Worm (Caenorhabditis elegans): ENCODE results near the gene ppm-1.G.

ppm-1.G gene

DNA sequence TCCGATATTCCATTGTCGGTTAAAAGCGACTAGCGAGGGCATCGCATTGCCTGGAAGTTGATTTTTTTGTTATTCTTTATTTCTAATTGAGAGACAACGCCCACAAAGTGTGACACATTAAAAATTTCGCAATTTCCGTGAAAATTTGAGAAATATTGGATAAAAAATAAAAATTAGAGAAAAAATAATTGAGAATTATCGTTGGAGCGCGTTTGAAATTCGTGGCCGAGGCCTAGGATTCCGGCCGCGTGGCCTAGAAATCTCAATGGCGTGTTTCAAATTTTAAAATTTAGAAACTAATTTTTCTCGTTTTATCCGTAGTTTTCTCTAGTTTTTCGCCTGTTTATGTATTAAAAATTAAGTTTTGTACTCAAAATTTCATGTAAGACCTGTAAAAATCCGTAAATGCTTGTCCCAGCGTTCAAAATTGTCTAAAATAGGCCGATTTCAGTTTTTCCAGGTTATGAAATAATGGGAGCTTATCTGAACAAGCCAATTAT is at the start of gene ppm-1.G, which contains the start of gene dagl-2:
Gene ppm-1.G, plus strand, starts transcription at position 450 of the 500 bp plus-strand sequence.
Gene dagl-2, minus strand, starts transcription at position 52 of the 500 bp plus-strand sequence.
- TF ChIP-seq dao-5 (tag; optimal IDR thresholded peaks at IDR 0.05) (no peak), W03F9.2 (tag; optimal IDR thresholded peaks at IDR 0.05) (peak; percentile 82), him-1 (tag; optimal IDR thresholded peaks at IDR 0.05) (no peak)

DNA sequence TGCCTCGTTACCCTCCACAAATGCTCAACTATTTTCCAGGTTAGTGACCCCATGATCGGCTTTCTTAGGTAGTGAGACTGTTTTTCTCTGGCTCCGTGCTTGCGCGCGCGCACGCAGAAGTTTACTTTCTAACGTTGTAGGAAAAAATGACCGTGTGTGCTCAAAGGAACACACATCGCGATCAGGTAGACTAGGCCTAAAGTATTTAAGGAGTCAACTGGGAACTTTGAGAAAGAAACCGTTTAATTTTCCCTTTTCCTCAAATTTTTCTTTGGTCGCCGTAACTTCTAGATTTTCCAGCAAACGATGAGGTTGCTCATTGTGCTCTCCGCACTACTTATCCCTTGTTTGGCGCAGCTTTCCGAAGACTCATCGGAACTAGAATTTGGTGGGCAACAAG is 43.1 kb upstream of the ppm-1.G start, which contains the start of gene idpp-1:
Gene idpp-1, plus strand, starts transcription at position 301 of the 400 bp plus-strand sequence.
- TF ChIP-seq him-1 (tag; optimal IDR thresholded peaks at IDR 0.05): no peak
- no peak for TF ChIP-seq W03F9.2 (tag; optimal IDR thresholded peaks at IDR 0.05)
- no peak for TF ChIP-seq dao-5 (tag; optimal IDR thresholded peaks at IDR 0.05)

DNA sequence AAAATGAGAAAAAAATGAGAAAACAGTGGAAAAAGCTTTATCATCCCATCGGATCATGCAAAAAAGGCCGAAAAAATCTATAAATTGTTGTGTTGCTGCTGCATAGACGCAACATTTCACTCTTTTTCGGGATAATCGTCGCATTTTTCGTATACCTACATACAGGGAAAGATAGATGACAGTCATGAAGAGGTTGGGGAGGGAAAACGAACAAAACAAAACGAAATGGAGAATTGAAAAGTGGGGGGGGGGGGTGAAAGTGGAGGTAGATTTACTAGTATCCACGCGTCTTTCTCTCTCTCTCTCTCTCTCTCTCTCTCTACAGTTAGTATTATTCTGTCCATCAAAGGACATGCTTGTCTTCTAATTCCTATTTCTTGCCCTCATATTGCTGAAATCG is 39.0 kb upstream of the ppm-1.G start:
- TF ChIP-seq dao-5 (tag; optimal IDR thresholded peaks at IDR 0.05) (no peak), W03F9.2 (tag; optimal IDR thresholded peaks at IDR 0.05) (no peak), him-1 (tag; optimal IDR thresholded peaks at IDR 0.05) (no peak)

DNA sequence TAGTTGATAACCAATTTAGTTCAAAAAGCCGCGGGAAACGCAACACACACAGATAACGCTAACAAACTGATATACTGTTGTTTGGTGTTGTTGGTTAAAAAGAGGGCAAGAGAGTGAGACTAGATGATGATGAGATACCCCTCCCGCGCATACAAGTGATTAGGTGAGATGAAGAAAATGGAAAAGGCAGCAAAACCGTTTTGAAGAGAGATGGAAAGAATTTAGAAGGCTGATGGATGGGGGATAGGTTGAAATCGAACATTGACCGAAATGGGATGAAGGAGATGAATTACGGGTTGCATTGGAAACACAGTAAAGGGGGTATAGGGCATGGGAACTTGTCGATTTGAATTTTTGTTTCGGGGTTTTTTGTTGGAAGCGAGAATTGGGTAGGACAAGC is 34.7 kb upstream of the ppm-1.G start:
- TF ChIP-seq W03F9.2 (tag; optimal IDR thresholded peaks at IDR 0.05) (no peak), him-1 (tag; optimal IDR thresholded peaks at IDR 0.05) (no peak), dao-5 (tag; optimal IDR thresholded peaks at IDR 0.05) (no peak)

DNA sequence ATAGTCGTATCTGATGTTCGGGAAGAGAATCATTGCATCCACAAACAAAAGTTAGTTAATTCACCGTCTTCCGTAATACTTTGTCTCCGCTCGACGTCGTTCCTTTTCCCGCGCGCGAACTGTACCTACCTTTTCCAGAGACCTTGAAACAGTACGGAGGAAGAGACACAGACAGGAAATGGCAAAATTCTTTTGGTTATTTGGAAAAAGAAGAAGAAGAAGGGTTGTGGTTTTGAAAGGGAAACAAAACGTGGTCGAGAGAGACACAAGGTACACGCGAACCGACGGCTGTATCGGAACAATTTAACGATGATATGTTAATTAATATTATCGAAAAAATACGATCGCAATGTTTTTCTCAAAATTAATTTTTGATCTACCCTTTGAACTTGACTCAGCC is 33.5 kb upstream of the ppm-1.G start:
- no peak for TF ChIP-seq W03F9.2 (tag; optimal IDR thresholded peaks at IDR 0.05)
- no peak for TF ChIP-seq him-1 (tag; optimal IDR thresholded peaks at IDR 0.05)
- TF ChIP-seq dao-5 (tag; optimal IDR thresholded peaks at IDR 0.05): no peak

DNA sequence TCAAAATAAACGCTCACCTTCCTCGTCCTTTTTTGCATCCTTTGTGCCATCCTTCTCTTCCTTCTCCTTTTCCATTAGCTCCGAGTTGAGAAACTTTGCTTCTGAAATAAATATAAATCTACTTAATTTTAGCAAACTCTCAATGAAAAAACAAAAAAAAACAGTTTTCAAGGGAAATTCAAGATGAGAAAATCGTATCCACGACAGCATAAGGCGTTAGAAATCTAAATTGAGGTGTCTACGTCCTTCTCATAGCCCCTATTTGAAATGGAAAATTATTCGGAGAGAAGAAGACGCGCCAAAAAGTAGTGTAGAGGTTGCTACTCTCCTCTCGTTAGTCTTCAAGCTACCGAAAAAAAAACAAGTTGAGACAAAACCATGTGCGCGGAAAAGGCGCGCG is 31.2 kb upstream of the ppm-1.G start, which contains the start of gene pat-12:
Gene pat-12, minus strand, starts transcription at position 101 of the 400 bp plus-strand sequence.
- TF ChIP-seq him-1 (tag; optimal IDR thresholded peaks at IDR 0.05) (no peak), dao-5 (tag; optimal IDR thresholded peaks at IDR 0.05) (no peak), W03F9.2 (tag; optimal IDR thresholded peaks at IDR 0.05) (no peak)

DNA sequence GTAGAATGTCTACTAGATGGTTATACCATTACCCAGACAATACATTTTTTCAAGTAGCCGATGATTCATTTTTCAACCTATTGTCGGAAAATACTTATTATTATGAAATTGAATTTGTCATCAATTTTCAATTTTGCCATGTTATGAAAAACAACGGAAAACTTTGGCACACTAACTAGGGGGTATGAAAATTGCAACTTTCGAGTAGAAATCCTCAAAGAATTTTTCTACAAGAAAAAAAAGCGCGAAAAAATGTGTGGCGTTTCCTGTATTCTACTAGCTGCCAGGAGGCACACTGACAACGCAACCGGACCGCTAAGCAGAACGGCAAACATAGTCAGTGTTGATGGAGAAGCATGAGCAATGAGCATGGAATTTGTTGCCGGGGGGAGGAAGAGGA is 29.1 kb upstream of the ppm-1.G start:
- TF ChIP-seq him-1 (tag; optimal IDR thresholded peaks at IDR 0.05) (no peak), W03F9.2 (tag; optimal IDR thresholded peaks at IDR 0.05) (no peak), dao-5 (tag; optimal IDR thresholded peaks at IDR 0.05) (no peak)

DNA sequence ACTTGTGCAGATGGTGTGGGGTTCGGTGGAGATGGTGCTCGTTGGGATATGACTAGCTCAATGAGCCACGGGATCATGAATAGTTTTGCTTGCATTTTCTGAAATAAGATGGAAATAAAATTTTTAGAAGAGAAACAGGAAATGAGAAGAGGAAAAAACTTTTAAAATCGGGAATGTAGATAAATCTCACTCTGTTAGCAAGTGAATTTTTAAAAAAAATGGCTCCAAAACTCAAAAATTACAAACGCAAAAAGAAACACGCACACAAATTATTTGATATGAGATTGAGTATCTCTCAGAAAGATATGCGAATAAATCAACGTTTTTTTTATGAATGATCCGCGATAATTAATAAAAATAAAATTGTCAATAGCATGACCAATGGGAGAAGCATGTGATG is 25.5 kb upstream of the ppm-1.G start, which contains the start of gene T17H7.7:
Gene T17H7.7, minus strand, starts transcription at position 101 of the 400 bp plus-strand sequence.
- TF ChIP-seq him-1 (tag; optimal IDR thresholded peaks at IDR 0.05) (no peak), dao-5 (tag; optimal IDR thresholded peaks at IDR 0.05) (no peak), W03F9.2 (tag; optimal IDR thresholded peaks at IDR 0.05) (no peak)

DNA sequence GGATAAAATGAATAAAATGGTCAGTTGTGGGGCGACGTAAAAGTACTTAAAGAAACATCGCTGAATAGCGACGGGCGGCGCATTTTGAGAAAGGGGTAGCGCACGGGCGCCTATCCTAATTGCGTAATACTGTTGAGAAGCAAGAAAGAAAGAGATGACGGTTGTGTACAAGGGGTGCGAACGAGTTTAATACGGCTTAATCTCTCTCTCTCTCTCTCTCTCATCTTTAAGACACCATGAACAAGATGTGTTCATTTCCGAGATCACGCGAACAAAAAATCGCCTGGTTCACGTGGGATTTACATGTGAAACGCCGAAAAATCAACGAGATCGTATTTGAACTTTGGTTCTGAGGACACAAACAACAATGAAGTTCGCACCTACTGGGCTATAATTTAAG is 23.8 kb upstream of the ppm-1.G start:
- TF ChIP-seq W03F9.2 (tag; optimal IDR thresholded peaks at IDR 0.05): no peak
- TF ChIP-seq him-1 (tag; optimal IDR thresholded peaks at IDR 0.05): no peak
- no peak for TF ChIP-seq dao-5 (tag; optimal IDR thresholded peaks at IDR 0.05)

DNA sequence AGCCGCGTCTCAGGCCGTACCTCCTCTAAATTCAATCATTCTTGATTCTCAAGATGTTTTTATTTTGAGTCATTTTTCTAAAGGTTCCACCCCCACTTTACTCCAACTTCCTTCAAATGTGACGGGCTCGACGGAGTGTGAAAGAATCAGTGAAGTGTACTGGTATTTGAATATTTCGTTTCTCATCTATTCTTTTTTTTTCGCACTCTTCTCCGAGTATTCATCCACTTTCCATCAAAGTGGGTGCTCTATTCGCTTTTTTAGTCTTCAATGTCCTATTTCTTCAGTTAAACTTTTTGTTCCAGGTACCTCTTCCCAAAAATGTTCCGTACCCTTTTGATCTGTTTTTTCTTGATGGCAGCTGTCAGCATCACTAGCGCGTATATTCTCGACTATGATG is 22.0 kb upstream of the ppm-1.G start, which contains the start of gene nlp-52:
Gene nlp-52, plus strand, starts transcription at position 301 of the 400 bp plus-strand sequence.
- TF ChIP-seq him-1 (tag; optimal IDR thresholded peaks at IDR 0.05) (no peak), W03F9.2 (tag; optimal IDR thresholded peaks at IDR 0.05) (no peak), dao-5 (tag; optimal IDR thresholded peaks at IDR 0.05) (no peak)

DNA sequence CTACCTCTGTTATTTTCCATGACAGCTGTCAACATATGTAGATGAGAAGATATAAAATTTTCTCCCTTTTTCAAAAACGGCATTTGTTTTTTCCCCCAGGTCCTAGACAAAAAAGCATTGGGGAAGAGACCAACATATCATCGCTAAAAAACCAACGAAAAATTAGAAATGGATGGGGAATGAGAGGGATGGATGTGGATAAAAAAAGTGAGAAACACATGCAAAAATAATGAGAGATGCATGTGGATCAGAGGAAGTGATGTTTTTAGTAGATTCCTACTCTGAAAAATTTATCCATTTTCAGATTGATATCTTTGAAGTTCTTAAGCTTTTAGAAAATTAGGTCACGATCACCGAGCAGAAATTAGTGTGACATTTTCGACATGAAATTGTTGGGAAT is 21.0 kb upstream of the ppm-1.G start:
- TF ChIP-seq him-1 (tag; optimal IDR thresholded peaks at IDR 0.05) (no peak), dao-5 (tag; optimal IDR thresholded peaks at IDR 0.05) (no peak), W03F9.2 (tag; optimal IDR thresholded peaks at IDR 0.05) (no peak)

DNA sequence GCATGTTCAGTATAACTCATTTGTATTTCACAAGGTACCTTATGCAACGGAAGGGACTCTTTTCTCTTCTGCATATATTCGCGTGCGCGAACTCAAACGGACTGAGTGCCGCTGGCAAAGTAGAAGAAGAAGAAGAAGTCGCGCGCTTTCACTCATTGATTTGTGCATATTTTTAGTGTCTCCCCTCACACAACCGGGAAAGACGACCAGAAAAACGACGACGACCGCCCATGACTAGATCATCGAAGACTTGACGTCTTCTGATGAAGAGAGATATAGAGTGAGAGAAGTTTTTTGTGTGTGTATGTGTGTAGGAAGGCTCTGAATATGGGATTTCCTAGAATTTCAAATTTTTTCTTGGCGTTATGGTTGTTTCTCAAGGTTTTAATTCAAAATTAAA is 19.1 kb upstream of the ppm-1.G start:
- peak; percentile 66 for TF ChIP-seq him-1 (tag; optimal IDR thresholded peaks at IDR 0.05)
- TF ChIP-seq dao-5 (tag; optimal IDR thresholded peaks at IDR 0.05): no peak
- TF ChIP-seq W03F9.2 (tag; optimal IDR thresholded peaks at IDR 0.05): no peak

DNA sequence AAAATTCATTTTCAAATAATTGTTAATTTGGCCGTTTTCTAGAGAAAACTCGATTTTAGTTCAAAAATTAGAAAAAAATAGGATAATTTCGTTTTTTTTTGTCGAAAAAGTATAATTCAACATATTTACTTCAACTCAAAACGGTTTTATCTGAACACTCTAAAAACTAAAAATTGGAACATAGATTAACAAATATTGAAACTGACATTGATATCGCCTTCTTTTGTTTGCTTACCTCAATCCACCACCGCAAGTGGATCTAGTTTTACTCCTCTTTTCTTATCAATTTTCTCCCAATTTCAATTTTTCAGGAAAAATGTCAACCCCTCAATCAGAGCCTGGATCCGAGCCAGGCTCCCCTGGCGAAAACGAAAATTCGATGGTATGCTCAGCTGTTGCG is 18.6 kb upstream of the ppm-1.G start, which contains the start of gene ptl-1:
Gene ptl-1, plus strand, starts transcription at position 301 of the 400 bp plus-strand sequence.
- TF ChIP-seq him-1 (tag; optimal IDR thresholded peaks at IDR 0.05) (no peak), dao-5 (tag; optimal IDR thresholded peaks at IDR 0.05) (no peak), W03F9.2 (tag; optimal IDR thresholded peaks at IDR 0.05) (no peak)

DNA sequence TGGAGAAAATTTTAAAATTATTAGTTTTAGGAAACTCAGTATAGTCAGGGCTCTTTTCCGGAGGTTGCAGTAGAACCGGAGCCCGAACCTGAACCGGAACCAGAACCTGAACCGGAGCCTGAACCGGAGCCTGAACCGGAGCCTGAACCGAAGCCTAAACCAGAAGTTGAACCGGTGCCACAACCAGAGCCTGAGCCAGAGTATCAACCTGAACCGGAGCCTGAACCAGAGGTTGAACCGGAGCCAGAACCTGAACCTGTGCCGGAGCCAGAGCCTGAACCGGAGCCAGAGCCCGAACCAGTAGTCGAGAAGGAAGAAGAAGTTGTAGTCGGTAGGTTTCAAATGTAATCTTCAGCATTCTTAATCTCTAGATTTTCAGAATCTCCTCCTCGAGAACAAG is 15.0 kb upstream of the ppm-1.G start:
- TF ChIP-seq dao-5 (tag; optimal IDR thresholded peaks at IDR 0.05): no peak
- TF ChIP-seq W03F9.2 (tag; optimal IDR thresholded peaks at IDR 0.05): no peak
- no peak for TF ChIP-seq him-1 (tag; optimal IDR thresholded peaks at IDR 0.05)

DNA sequence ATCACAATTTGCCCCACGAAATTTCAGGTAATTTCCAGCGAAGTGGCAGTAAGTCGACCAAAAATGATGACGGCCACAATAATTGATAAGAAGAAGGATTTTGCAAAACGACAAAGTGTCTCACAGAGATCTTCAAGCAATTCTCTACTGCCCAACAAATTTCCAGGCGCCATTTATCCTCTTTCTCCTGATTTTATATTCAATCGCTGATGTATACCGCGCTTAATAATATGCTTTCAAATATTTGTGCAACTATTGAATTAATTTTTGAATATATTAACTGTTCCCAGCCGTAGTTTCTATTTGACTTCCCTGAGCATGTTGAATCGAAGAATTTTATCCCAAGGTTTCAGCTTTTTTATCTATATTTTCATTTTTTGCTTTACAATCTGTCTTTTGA is 12.5 kb upstream of the ppm-1.G start, which contains the start of gene tpst-2:
Gene tpst-2, plus strand, starts transcription at position 301 of the 400 bp plus-strand sequence.
- TF ChIP-seq dao-5 (tag; optimal IDR thresholded peaks at IDR 0.05): no peak
- no peak for TF ChIP-seq W03F9.2 (tag; optimal IDR thresholded peaks at IDR 0.05)
- no peak for TF ChIP-seq him-1 (tag; optimal IDR thresholded peaks at IDR 0.05)

Data from whole organism, L4/young adult.